Fruit fly (Drosophila melanogaster): ENCODE measurements around the gene CG43740.

- no peak for TF ChIP-seq CG8478 (optimal IDR thresholded peaks at IDR 0.05)
- no peak for TF ChIP-seq CTCF (optimal IDR thresholded peaks at IDR 0.05)
These were observed 14.7 kb downstream of the CG43740 start for dm6 chrX:10347979-10348692.
